Fruit fly (Drosophila melanogaster): Measurements from ENCODE around the gene niki.

dm6 chr3R:24850420-24850819 lies 25.0 kb upstream of the niki start, which contains the start of gene CG7006:
- TF ChIP-seq CG8478 (optimal IDR thresholded peaks at IDR 0.05) (no peak), CTCF (optimal IDR thresholded peaks at IDR 0.05) (no peak)
